Worm (Caenorhabditis elegans) whole organism, midembryonic: ENCODE data around the gene C17H12.8.

Source experiments
- T22C8.4 ChIP-seq: fragments of 200-800 bp; sonication (Bioruptor generic); IDR thresholded peaks from 2 replicates; pipeline ENCODE4 v1.3.6; 2022; ENCODE audit warnings: missing genetic modification characterization, missing compliant biosample characterization
- cog-1 ChIP-seq: sonication (generic microtip); optimal IDR thresholded peaks from 2 replicates; lab custom pipeline; 2016; ENCODE audit warnings: missing genetic modification characterization, missing compliant biosample characterization
- flt-1 ChIP-seq: fragments of 200-800 bp; sonication (Bioruptor generic); IDR thresholded peaks from 2 replicates; pipeline ENCODE4 v1.3.6; 2022; ENCODE audit warnings: missing genetic modification characterization, missing compliant biosample characterization
- klf-2 ChIP-seq: fragments of 200-800 bp; sonication (Bioruptor generic); conservative IDR thresholded peaks from 2 replicates; pipeline ENCODE4 v1.3.6; 2022; ENCODE audit warnings: missing genetic modification reagents, missing genetic modification characterization, missing compliant biosample characterization
- med-1 ChIP-seq: sonication (generic microtip); optimal IDR thresholded peaks from 2 replicates; lab custom pipeline; 2017; ENCODE audit warnings: missing genetic modification characterization, mild to moderate bottlenecking, missing compliant biosample characterization, antibody characterized with exemption, missing genetic modification reagents; ENCODE audit not compliant: insufficient read depth
- ref-1 ChIP-seq: fragments of 200-800 bp; sonication (Bioruptor generic); conservative IDR thresholded peaks from 2 replicates; pipeline ENCODE4 v1.3.6; 2022; ENCODE audit warnings: missing genetic modification reagents, missing genetic modification characterization, missing compliant biosample characterization
- tab-1 ChIP-seq: fragments of 200-800 bp; sonication (Bioruptor generic); IDR thresholded peaks from 2 replicates; pipeline ENCODE4 v1.3.6; 2022; ENCODE audit warnings: missing genetic modification characterization, missing compliant biosample characterization
- ztf-23 ChIP-seq: fragments of 200-800 bp; sonication (Bioruptor generic); IDR thresholded peaks from 2 replicates; pipeline ENCODE4 v1.3.6; 2022; ENCODE audit warnings: missing genetic modification reagents, missing genetic modification characterization, missing compliant biosample characterization
- ztf-29 ChIP-seq: fragments of 200-800 bp; sonication (Bioruptor generic); IDR thresholded peaks from 2 replicates; pipeline ENCODE4 v1.3.6; 2022; ENCODE audit warnings: missing genetic modification reagents, missing genetic modification characterization, missing compliant biosample characterization

C17H12.8 gene

ce11 chrIV:6836769-6837168, 18.3 kb downstream of the C17H12.8 start:
- TF ChIP-seq med-1: no peak
- TF ChIP-seq ztf-23 (GFP tag; lab: Robert Waterston, UW): no peak
- TF ChIP-seq ztf-29: no peak
- TF ChIP-seq cog-1 (tag; lab: Kevin White, UChicago): no peak
- TF ChIP-seq klf-2 (GFP tag; lab: Robert Waterston, UW): no peak
- no peak for TF ChIP-seq T22C8.4 (GFP tag; lab: Robert Waterston, UW)
- TF ChIP-seq tab-1: no peak
- no peak for TF ChIP-seq ref-1 (GFP tag; lab: Robert Waterston, UW)
- TF ChIP-seq flt-1 (GFP tag; lab: Robert Waterston, UW): no peak

ce11 chrIV:6839091-6839522, 20.6 kb downstream of the C17H12.8 start:
- no peak for TF ChIP-seq ztf-29
- no peak for TF ChIP-seq ztf-23 (GFP tag; lab: Robert Waterston, UW)
- no peak for TF ChIP-seq ref-1 (GFP tag; lab: Robert Waterston, UW)

- TF ChIP-seq flt-1 (GFP tag; lab: Robert Waterston, UW): no peak
- TF ChIP-seq cog-1 (tag; lab: Kevin White, UChicago): no peak
- no peak for TF ChIP-seq ztf-29
- TF ChIP-seq ztf-23 (GFP tag; lab: Robert Waterston, UW): no peak
- no peak for TF ChIP-seq med-1
- TF ChIP-seq tab-1: no peak
- TF ChIP-seq T22C8.4 (GFP tag; lab: Robert Waterston, UW): no peak
These were observed 23.2 kb downstream of the C17H12.8 start for ce11 chrIV:6841562-6842282.

- TF ChIP-seq med-1: no peak
- no peak for TF ChIP-seq ztf-23 (GFP tag; lab: Robert Waterston, UW)
- no peak for TF ChIP-seq klf-2 (GFP tag; lab: Robert Waterston, UW)
- TF ChIP-seq flt-1 (GFP tag; lab: Robert Waterston, UW): no peak
- TF ChIP-seq ztf-29: no peak
- TF ChIP-seq cog-1 (tag; lab: Kevin White, UChicago): no peak
- TF ChIP-seq T22C8.4 (GFP tag; lab: Robert Waterston, UW): no peak
- TF ChIP-seq tab-1: no peak
- TF ChIP-seq ref-1 (GFP tag; lab: Robert Waterston, UW): no peak
These were observed 24.0 kb downstream of the C17H12.8 start, which contains the start of gene lip-1 for ce11 chrIV:6842470-6843008. Gene lip-1, plus strand, starts transcription at chrIV:6842958.

- TF ChIP-seq cog-1 (tag; lab: Kevin White, UChicago) (no peak), tab-1 (no peak), ref-1 (GFP tag; lab: Robert Waterston, UW) (no peak), T22C8.4 (GFP tag; lab: Robert Waterston, UW) (no peak), ztf-29 (no peak), ztf-23 (GFP tag; lab: Robert Waterston, UW) (no peak), klf-2 (GFP tag; lab: Robert Waterston, UW) (no peak), flt-1 (GFP tag; lab: Robert Waterston, UW) (no peak), med-1 (no peak)
These were observed 34.2 kb downstream of the C17H12.8 start for ce11 chrIV:6852727-6853126.

- TF ChIP-seq ztf-23 (GFP tag; lab: Robert Waterston, UW) (no peak), klf-2 (GFP tag; lab: Robert Waterston, UW) (no peak), ref-1 (GFP tag; lab: Robert Waterston, UW) (no peak), flt-1 (GFP tag; lab: Robert Waterston, UW) (no peak), med-1 (no peak), ztf-29 (no peak), cog-1 (tag; lab: Kevin White, UChicago) (no peak), T22C8.4 (GFP tag; lab: Robert Waterston, UW) (no peak), tab-1 (no peak)
These were observed 40.8 kb downstream of the C17H12.8 start, which contains the start of gene R13H7.2 for ce11 chrIV:6859270-6859669. Gene R13H7.2, minus strand, starts transcription at chrIV:6859370.

- TF ChIP-seq klf-2 (GFP tag; lab: Robert Waterston, UW): no peak
- no peak for TF ChIP-seq ref-1 (GFP tag; lab: Robert Waterston, UW)
- TF ChIP-seq flt-1 (GFP tag; lab: Robert Waterston, UW): no peak
- TF ChIP-seq T22C8.4 (GFP tag; lab: Robert Waterston, UW): no peak
- TF ChIP-seq tab-1: no peak
- TF ChIP-seq med-1: no peak
- no peak for TF ChIP-seq cog-1 (tag; lab: Kevin White, UChicago)
- TF ChIP-seq ztf-29: no peak
- TF ChIP-seq ztf-23 (GFP tag; lab: Robert Waterston, UW): no peak
These were observed 49.3 kb downstream of the C17H12.8 start, which contains the start of gene srx-20 for ce11 chrIV:6867791-6868190. Gene srx-20, plus strand, starts transcription at chrIV:6868091.
